Worm (Caenorhabditis elegans) whole organism, young adult: ENCODE results near the gene T24D8.6.

Experiments
- B0019.2 ChIP-seq: fragments of 200-800 bp; sonication (Bioruptor generic); conservative IDR thresholded peaks from 2 replicates; pipeline ENCODE4 v1.3.6; 2022; ENCODE audit warnings: missing genetic modification reagents, missing genetic modification characterization, missing compliant biosample characterization
- F22D6.2 ChIP-seq: sonication (generic microtip); optimal IDR thresholded peaks from 2 replicates; lab custom pipeline; 2016; ENCODE audit warnings: mild to moderate bottlenecking, missing genetic modification characterization, missing compliant biosample characterization
- F37B4.10 ChIP-seq: fragments of 200-800 bp; sonication (Bioruptor generic); IDR thresholded peaks from 2 replicates; pipeline ENCODE4 v1.3.6; 2022; ENCODE audit warnings: missing genetic modification characterization, missing compliant biosample characterization
- F55B11.4 ChIP-seq: sonication (generic microtip); optimal IDR thresholded peaks from 2 replicates; lab custom pipeline; 2016; ENCODE audit warnings: missing compliant biosample characterization, missing genetic modification characterization, borderline replicate concordance; ENCODE audit not compliant: insufficient read depth
- F57C9.4 ChIP-seq: sonication (generic microtip); optimal IDR thresholded peaks from 2 replicates; lab custom pipeline; 2017; ENCODE audit warnings: mild to moderate bottlenecking, missing genetic modification characterization, missing compliant biosample characterization
- K11D2.4 ChIP-seq: fragments of 200-800 bp; sonication (Bioruptor generic); IDR thresholded peaks from 2 replicates; pipeline ENCODE4 v1.3.6; 2022; ENCODE audit warnings: missing genetic modification reagents, missing genetic modification characterization, missing compliant biosample characterization
- T07F8.4 ChIP-seq: sonication (generic microtip); optimal IDR thresholded peaks from 2 replicates; lab custom pipeline; 2016; ENCODE audit warnings: mild to moderate bottlenecking, missing genetic modification characterization, moderate library complexity, missing compliant biosample characterization
- Y53F4B.3 ChIP-seq: fragments of 200-800 bp; sonication (Bioruptor generic); IDR thresholded peaks from 2 replicates; pipeline ENCODE4 v1.3.6; 2022; ENCODE audit warnings: missing genetic modification reagents, missing genetic modification characterization, missing compliant biosample characterization
- Y79H2A.3 ChIP-seq: fragments of 200-800 bp; sonication (Bioruptor generic); conservative IDR thresholded peaks from 2 replicates; pipeline ENCODE4 v1.3.6; 2022; ENCODE audit warnings: missing genetic modification reagents, missing genetic modification characterization, missing compliant biosample characterization
- Y95B8A.8 ChIP-seq: fragments of 200-800 bp; sonication (Bioruptor generic); IDR thresholded peaks from 2 replicates; pipeline ENCODE4 v1.3.6; 2022; ENCODE audit warnings: missing genetic modification reagents, missing genetic modification characterization, missing compliant biosample characterization
- akir-1 ChIP-seq: fragments of 200-800 bp; sonication (Bioruptor generic); optimal IDR thresholded peaks from 2 replicates; lab custom pipeline; 2018; ENCODE audit warnings: mild to moderate bottlenecking, missing genetic modification characterization, moderate library complexity, missing compliant biosample characterization
- ama-1 ChIP-seq, 3 experiments: fragments of 150-350 bp in 1 of 3; sonication (generic microtip) in 2 of 3; optimal IDR thresholded peaks; 2 replicates each; lab custom pipeline; 2014 to 2018; ENCODE audit warnings: missing biosample characterization in 2 of 3, missing genetic modification characterization in 2 of 3, missing genetic modification reagents in 2 of 3
- aptf-3 ChIP-seq: fragments of 200-800 bp; sonication (Bioruptor generic); IDR thresholded peaks from 2 replicates; pipeline ENCODE4 v1.3.6; 2022; ENCODE audit warnings: missing genetic modification characterization, missing compliant biosample characterization
- attf-5 ChIP-seq: fragments of 200-800 bp; sonication (Bioruptor generic); optimal IDR thresholded peaks from 2 replicates; lab custom pipeline; 2018; ENCODE audit warnings: mild to moderate bottlenecking, missing genetic modification characterization, missing compliant biosample characterization
- bed-1 ChIP-seq: fragments of 200-800 bp; sonication (Bioruptor generic); IDR thresholded peaks from 2 replicates; pipeline ENCODE4 v1.3.6; 2022; ENCODE audit warnings: missing genetic modification reagents, missing genetic modification characterization, missing compliant biosample characterization
- ccch-3 ChIP-seq: fragments of 200-800 bp; sonication (Bioruptor generic); optimal IDR thresholded peaks from 2 replicates; lab custom pipeline; 2018; ENCODE audit warnings: mild to moderate bottlenecking, missing genetic modification characterization, missing compliant biosample characterization
- cebp-1 ChIP-seq, 2 experiments: fragments of 200-800 bp in 1 of 2; sonication (Bioruptor generic) in 1 of 2; sonication (generic microtip) in 1 of 2; IDR thresholded peaks in 1 of 2; optimal IDR thresholded peaks in 1 of 2; 2 replicates each; pipeline versions ENCODE4 v1.3.6 to Lab custom; 2017 to 2022; ENCODE audit warnings: missing compliant biosample characterization in 2 of 2, missing genetic modification characterization in 2 of 2, mild to moderate bottlenecking in 1 of 2, missing genetic modification reagents in 1 of 2, moderate library complexity in 1 of 2
- ceh-79 ChIP-seq: sonication (generic microtip); optimal IDR thresholded peaks from 2 replicates; lab custom pipeline; 2017; ENCODE audit warnings: mild to moderate bottlenecking, missing genetic modification characterization, missing compliant biosample characterization
- ceh-91 ChIP-seq: fragments of 200-800 bp; sonication (Bioruptor generic); IDR thresholded peaks from 2 replicates; pipeline ENCODE4 v1.3.6; 2022; ENCODE audit warnings: missing genetic modification reagents, missing genetic modification characterization, missing compliant biosample characterization
- chd-7 ChIP-seq: sonication (generic microtip); optimal IDR thresholded peaks from 2 replicates; lab custom pipeline; 2016; ENCODE audit warnings: mild to moderate bottlenecking, missing genetic modification characterization, moderate library complexity, missing compliant biosample characterization
- dpff-1 ChIP-seq: sonication (generic microtip); optimal IDR thresholded peaks from 2 replicates; lab custom pipeline; 2017; ENCODE audit warnings: mild to moderate bottlenecking, missing genetic modification characterization, missing compliant biosample characterization
- efl-1 ChIP-seq: fragments of 150-350 bp; optimal IDR thresholded peaks from 2 replicates; lab custom pipeline; 2014; ENCODE audit warnings: missing biosample characterization, missing genetic modification reagents, missing genetic modification characterization
- ets-4 ChIP-seq: fragments of 200-800 bp; sonication (Bioruptor generic); optimal IDR thresholded peaks from 2 replicates; lab custom pipeline; 2018; ENCODE audit warnings: mild to moderate bottlenecking, missing genetic modification characterization, missing compliant biosample characterization
- gei-17 ChIP-seq: fragments of 200-800 bp; sonication (Bioruptor generic); optimal IDR thresholded peaks from 2 replicates; lab custom pipeline; 2018; ENCODE audit warnings: mild to moderate bottlenecking, missing genetic modification characterization, missing compliant biosample characterization
- hlh-12 ChIP-seq: sonication (generic microtip); optimal IDR thresholded peaks from 2 replicates; lab custom pipeline; 2016; ENCODE audit warnings: missing genetic modification characterization, missing compliant biosample characterization
- hrde-1 ChIP-seq: sonication (generic microtip); optimal IDR thresholded peaks from 2 replicates; lab custom pipeline; 2016; ENCODE audit warnings: missing genetic modification characterization, mild to moderate bottlenecking, missing compliant biosample characterization, moderate library complexity, missing genotype, missing genetic modification reagents, borderline replicate concordance
- lin-26 ChIP-seq: fragments of 200-800 bp; sonication (Bioruptor generic); IDR thresholded peaks from 2 replicates; pipeline ENCODE4 v1.3.6; 2022; ENCODE audit warnings: missing genetic modification reagents, missing genetic modification characterization, missing compliant biosample characterization
- lsl-1 ChIP-seq: fragments of 200-800 bp; sonication (Bioruptor generic); optimal IDR thresholded peaks from 2 replicates; lab custom pipeline; 2018; ENCODE audit warnings: mild to moderate bottlenecking, missing genetic modification characterization, moderate library complexity, missing compliant biosample characterization
- madf-10 ChIP-seq: sonication (generic microtip); optimal IDR thresholded peaks from 2 replicates; lab custom pipeline; 2016; ENCODE audit warnings: mild to moderate bottlenecking, missing genetic modification characterization, missing compliant biosample characterization
- madf-3 ChIP-seq: fragments of 200-800 bp; sonication (Bioruptor generic); IDR thresholded peaks from 2 replicates; pipeline ENCODE4 v1.3.6; 2022; ENCODE audit warnings: missing genetic modification reagents, missing genetic modification characterization, missing compliant biosample characterization
- madf-6 ChIP-seq: fragments of 200-800 bp; sonication (Bioruptor generic); IDR thresholded peaks from 2 replicates; pipeline ENCODE4 v1.3.6; 2022; ENCODE audit warnings: missing genetic modification reagents, missing genetic modification characterization, missing compliant biosample characterization
- madf-8 ChIP-seq: fragments of 200-800 bp; sonication (Bioruptor generic); conservative IDR thresholded peaks from 2 replicates; pipeline ENCODE4 v1.3.6; 2022; ENCODE audit warnings: missing genetic modification reagents, missing genetic modification characterization, missing compliant biosample characterization
- mxl-1 ChIP-seq: sonication (generic microtip); optimal IDR thresholded peaks from 2 replicates; lab custom pipeline; 2016; ENCODE audit warnings: missing genetic modification characterization, missing compliant biosample characterization
- nhr-80 ChIP-seq: sonication (generic microtip); optimal IDR thresholded peaks from 2 replicates; lab custom pipeline; 2016; ENCODE audit warnings: missing genetic modification characterization, missing compliant biosample characterization
- nhr-90 ChIP-seq: sonication (generic microtip); optimal IDR thresholded peaks from 2 replicates; lab custom pipeline; 2016; ENCODE audit warnings: missing genotype, mild to moderate bottlenecking, missing genetic modification characterization, missing compliant biosample characterization
- rcor-1 ChIP-seq: fragments of 200-800 bp; sonication (Bioruptor generic); IDR thresholded peaks from 2 replicates; pipeline ENCODE4 v1.3.6; 2022; ENCODE audit warnings: missing genetic modification reagents, missing genetic modification characterization, missing compliant biosample characterization
- rpc-1 ChIP-seq, 2 experiments: fragments of 150-350 bp in 1 of 2; sonication (generic microtip) in 1 of 2; optimal IDR thresholded peaks; 2 replicates each; lab custom pipeline; 2014 to 2018; ENCODE audit warnings: missing biosample characterization in 1 of 2, missing genetic modification characterization in 1 of 2, missing genetic modification reagents in 1 of 2, missing genotype in 1 of 2
- sdz-38 ChIP-seq: sonication (generic microtip); optimal IDR thresholded peaks from 2 replicates; lab custom pipeline; 2016; ENCODE audit warnings: missing genotype, missing genetic modification characterization, missing compliant biosample characterization
- snpc-1.1 ChIP-seq: sonication (generic microtip); optimal IDR thresholded peaks from 2 replicates; lab custom pipeline; 2017; ENCODE audit warnings: missing genetic modification characterization, mild to moderate bottlenecking, missing compliant biosample characterization, antibody characterized with exemption, moderate library complexity, missing genotype, missing genetic modification reagents; ENCODE audit not compliant: insufficient read depth
- snpc-4 ChIP-seq, 5 experiments: fragments of 150-350 bp in 1 of 5; sonication (generic microtip) in 4 of 5; optimal IDR thresholded peaks; 2 replicates each; lab custom pipeline; 2014 to 2018; ENCODE audit warnings: missing genetic modification characterization in 5 of 5, missing biosample characterization in 3 of 5, antibody characterized with exemption in 2 of 5, mild to moderate bottlenecking in 2 of 5, missing compliant biosample characterization in 2 of 5, missing genotype in 2 of 5, moderate library complexity in 2 of 5, missing genetic modification reagents in 1 of 5
- somi-1 ChIP-seq: fragments of 200-800 bp; sonication (Bioruptor generic); optimal IDR thresholded peaks from 2 replicates; lab custom pipeline; 2018; ENCODE audit warnings: mild to moderate bottlenecking, missing genetic modification characterization, missing compliant biosample characterization
- tbp1 ChIP-seq: fragments of 200-800 bp; sonication (Bioruptor generic); optimal IDR thresholded peaks from 2 replicates; lab custom pipeline; 2018; ENCODE audit warnings: mild to moderate bottlenecking, missing genetic modification characterization, missing compliant biosample characterization
- ztf-18 ChIP-seq: sonication (generic microtip); optimal IDR thresholded peaks from 2 replicates; lab custom pipeline; 2016; ENCODE audit warnings: missing genotype, mild to moderate bottlenecking, missing genetic modification characterization, missing compliant biosample characterization
- ztf-25 ChIP-seq: fragments of 200-800 bp; sonication (Bioruptor generic); IDR thresholded peaks from 2 replicates; pipeline ENCODE4 v1.3.6; 2022; ENCODE audit warnings: missing genetic modification reagents, missing genetic modification characterization, missing compliant biosample characterization
- ztf-28 ChIP-seq: fragments of 200-800 bp; sonication (Bioruptor generic); IDR thresholded peaks from 2 replicates; pipeline ENCODE4 v1.3.6; 2022; ENCODE audit warnings: missing genetic modification reagents, missing genetic modification characterization, missing compliant biosample characterization
- ztf-3 ChIP-seq: fragments of 200-800 bp; sonication (Bioruptor generic); optimal IDR thresholded peaks from 2 replicates; lab custom pipeline; 2018; ENCODE audit warnings: mild to moderate bottlenecking, missing genetic modification characterization, missing compliant biosample characterization

Gene T24D8.6

ce11 chrX:2364703-2365299 lies 989 bp downstream of the T24D8.6 start (continued):
- TF ChIP-seq ztf-25 (GFP tag; lab: Robert Waterston, UW) (no peak), lsl-1 (GFP tag; lab: Kevin White, UChicago) (no peak), madf-6 (GFP tag; lab: Robert Waterston, UW) (no peak), akir-1 (GFP tag; lab: Kevin White, UChicago) (no peak), chd-7 (peak; percentile 9), T07F8.4 (tag; lab: Kevin White, UChicago) (peak; percentile 48), K11D2.4 (GFP tag; lab: Robert Waterston, UW) (peak; percentile 93), efl-1 (GFP tag; lab: Kevin White, UChicago) (no peak), snpc-4 (GFP tag; optimal IDR thresholded peaks at IDR 0.05; lab: Kevin White, UChicago) (no peak), snpc-4 (tag; optimal IDR thresholded peaks at IDR 0.05; lab: Kevin White, UChicago) (peak in 3 of 4 experiments; percentile 56 to 68 (median 67)), B0019.2 (GFP tag; lab: Robert Waterston, UW) (no peak), bed-1 (GFP tag; lab: Robert Waterston, UW) (no peak), snpc-1.1 (tag; lab: Kevin White, UChicago) (no peak), Y79H2A.3 (GFP tag; lab: Robert Waterston, UW) (no peak), ceh-79 (tag; lab: Kevin White, UChicago) (no peak), ama-1 (optimal IDR thresholded peaks at IDR 0.05; lab: Kevin White, UChicago) (no peak), ama-1 (GFP tag; optimal IDR thresholded peaks at IDR 0.05; lab: Kevin White, UChicago) (no peak), nhr-80 (tag; lab: Kevin White, UChicago) (peak; percentile 71), cebp-1 (GFP tag; IDR thresholded peaks at IDR 0.05; lab: Robert Waterston, UW) (no peak), cebp-1 (tag; optimal IDR thresholded peaks at IDR 0.05; lab: Kevin White, UChicago) (peak; percentile 87), F57C9.4 (tag; lab: Kevin White, UChicago) (no peak), ccch-3 (GFP tag; lab: Kevin White, UChicago) (peak; percentile 60), ztf-18 (tag; lab: Kevin White, UChicago) (peak; percentile 53), ztf-28 (no peak), Y95B8A.8 (GFP tag; lab: Robert Waterston, UW) (no peak), hrde-1 (no peak), nhr-90 (tag; lab: Kevin White, UChicago) (no peak), attf-5 (GFP tag; lab: Kevin White, UChicago) (no peak), hlh-12 (tag; lab: Kevin White, UChicago) (no peak), aptf-3 (GFP tag; lab: Robert Waterston, UW) (no peak), F37B4.10 (GFP tag; lab: Robert Waterston, UW) (no peak), somi-1 (GFP tag; lab: Kevin White, UChicago) (peak; percentile 79), tbp1 (peak; percentile 71), rcor-1 (peak; percentile 59; the same call in 1 of the 2 replicates), F55B11.4 (tag; lab: Kevin White, UChicago) (no peak), F22D6.2 (tag; lab: Kevin White, UChicago) (peak; percentile 89), ztf-3 (GFP tag; lab: Kevin White, UChicago) (peak; percentile 52), Y53F4B.3 (GFP tag; lab: Robert Waterston, UW) (no peak), madf-3 (GFP tag; lab: Robert Waterston, UW) (no peak), sdz-38 (tag; lab: Kevin White, UChicago) (no peak), dpff-1 (tag; lab: Kevin White, UChicago) (peak; percentile 26), ets-4 (GFP tag; lab: Kevin White, UChicago) (no peak), madf-10 (tag; lab: Kevin White, UChicago) (peak; percentile 87), gei-17 (GFP tag; lab: Kevin White, UChicago) (peak; percentile 96), madf-8 (GFP tag; lab: Robert Waterston, UW) (no peak), rpc-1 (optimal IDR thresholded peaks at IDR 0.05; lab: Kevin White, UChicago) (no peak), rpc-1 (tag; optimal IDR thresholded peaks at IDR 0.05; lab: Kevin White, UChicago) (no peak), lin-26 (no peak), ceh-91 (GFP tag; lab: Robert Waterston, UW) (no peak), mxl-1 (no peak)
